Worm (Caenorhabditis elegans) whole organism, L4 larva: Measurements from ENCODE around the gene srsx-29.

Experiments
- D1046.2 ChIP-seq: fragments of 200-800 bp; sonication (Bioruptor generic); IDR thresholded peaks from 2 replicates; pipeline ENCODE4 v1.3.6; 2022; ENCODE audit warnings: missing genetic modification characterization, missing compliant biosample characterization
- F49E8.2 ChIP-seq: sonication (generic microtip); optimal IDR thresholded peaks from 2 replicates; lab custom pipeline; 2016; ENCODE audit warnings: missing compliant biosample characterization, mild to moderate bottlenecking, missing genetic modification characterization, borderline replicate concordance
- T20F7.1 ChIP-seq: fragments of 200-800 bp; sonication (Bioruptor generic); optimal IDR thresholded peaks from 2 replicates; lab custom pipeline; 2018; ENCODE audit warnings: mild to moderate bottlenecking, missing genetic modification characterization, missing compliant biosample characterization
- ZK337.2 ChIP-seq: fragments of 200-800 bp; sonication (Bioruptor generic); IDR thresholded peaks from 2 replicates; pipeline ENCODE4 v1.3.6; 2022; ENCODE audit warnings: missing genetic modification reagents, missing genetic modification characterization, missing compliant biosample characterization
- aha-1 ChIP-seq: fragments of 150-350 bp; peaks from one replicate; lab custom pipeline; 2014; ENCODE audit warnings: missing biosample characterization, missing genetic modification characterization
- arid-1 ChIP-seq: fragments of 200-800 bp; sonication (Bioruptor generic); conservative IDR thresholded peaks from 2 replicates; pipeline ENCODE4 v1.3.6; 2022; ENCODE audit warnings: missing genetic modification reagents, missing genetic modification characterization, missing compliant biosample characterization
- ceh-20 ChIP-seq: fragments of 200-800 bp; sonication (Bioruptor generic); IDR thresholded peaks from 2 replicates; pipeline ENCODE4 v1.3.6; 2022; ENCODE audit warnings: missing genetic modification reagents, missing genetic modification characterization, missing compliant biosample characterization
- ceh-44 ChIP-seq: fragments of 200-800 bp; sonication (Bioruptor generic); IDR thresholded peaks from 2 replicates; pipeline ENCODE4 v1.3.6; 2022; ENCODE audit warnings: missing genetic modification reagents, missing genetic modification characterization, missing compliant biosample characterization
- ctbp-1 ChIP-seq: fragments of 200-800 bp; sonication (Bioruptor generic); IDR thresholded peaks from 2 replicates; pipeline ENCODE4 v1.3.6; 2022; ENCODE audit warnings: missing genetic modification reagents, missing genetic modification characterization, missing compliant biosample characterization
- daf-16 ChIP-seq, 3 experiments: sonication (generic microtip); optimal IDR thresholded peaks; 2 replicates each; lab custom pipeline; 2016 to 2017; ENCODE audit warnings: missing genetic modification characterization in 3 of 3, missing genetic modification reagents in 3 of 3, mild to moderate bottlenecking in 2 of 3, missing compliant biosample characterization in 2 of 3, missing biosample characterization in 1 of 3, moderate library complexity in 1 of 3
- dmd-8 ChIP-seq: fragments of 200-800 bp; sonication (Bioruptor generic); IDR thresholded peaks from 2 replicates; pipeline ENCODE4 v1.3.6; 2022; ENCODE audit warnings: missing genetic modification characterization, missing compliant biosample characterization
- dve-1 ChIP-seq: sonication (generic microtip); optimal IDR thresholded peaks from 2 replicates; lab custom pipeline; 2017; ENCODE audit warnings: antibody characterized with exemption, mild to moderate bottlenecking, missing genetic modification characterization, missing compliant biosample characterization; ENCODE audit not compliant: insufficient read depth
- fos-1 ChIP-seq: fragments of 150-350 bp; optimal IDR thresholded peaks from 2 replicates; lab custom pipeline; 2014; ENCODE audit warnings: missing biosample characterization, missing genetic modification characterization
- gei-8 ChIP-seq: fragments of 200-800 bp; sonication (Bioruptor generic); optimal IDR thresholded peaks from 2 replicates; lab custom pipeline; 2018; ENCODE audit warnings: mild to moderate bottlenecking, missing genetic modification characterization, missing compliant biosample characterization
- hlh-30 ChIP-seq: sonication (generic microtip); optimal IDR thresholded peaks from 2 replicates; lab custom pipeline; 2017; ENCODE audit warnings: antibody characterized with exemption, mild to moderate bottlenecking, missing genetic modification characterization, missing compliant biosample characterization; ENCODE audit not compliant: insufficient read depth
- hmg-1.1 ChIP-seq: fragments of 200-800 bp; sonication (Bioruptor generic); IDR thresholded peaks from 2 replicates; pipeline ENCODE4 v1.3.6; 2022; ENCODE audit warnings: missing genetic modification reagents, missing genetic modification characterization, missing compliant biosample characterization
- jun-1 ChIP-seq: fragments of 150-350 bp; optimal IDR thresholded peaks from 2 replicates; lab custom pipeline; 2014; ENCODE audit warnings: missing biosample characterization, missing genetic modification reagents, missing genetic modification characterization
- lim-7 ChIP-seq: fragments of 200-800 bp; sonication (Bioruptor generic); IDR thresholded peaks from 2 replicates; pipeline ENCODE4 v1.3.6; 2022; ENCODE audit warnings: missing genetic modification characterization, missing compliant biosample characterization
- lin-13 ChIP-seq: fragments of 150-350 bp; optimal IDR thresholded peaks from 2 replicates; lab custom pipeline; 2014; ENCODE audit warnings: missing biosample characterization, missing genetic modification reagents, missing genetic modification characterization
- lin-38 ChIP-seq: fragments of 200-800 bp; sonication (Bioruptor generic); IDR thresholded peaks from 2 replicates; pipeline ENCODE4 v1.3.6; 2022; ENCODE audit warnings: missing genetic modification reagents, missing genetic modification characterization, missing compliant biosample characterization
- lin-39 ChIP-seq: fragments of 150-350 bp; optimal IDR thresholded peaks from 2 replicates; lab custom pipeline; 2014; ENCODE audit warnings: missing biosample characterization, missing genetic modification reagents, missing genetic modification characterization
- mxl-3 ChIP-seq: fragments of 200-800 bp; sonication (Bioruptor generic); optimal IDR thresholded peaks from 2 replicates; lab custom pipeline; 2018; ENCODE audit warnings: mild to moderate bottlenecking, missing genetic modification characterization, missing compliant biosample characterization
- nhr-10 ChIP-seq: fragments of 150-350 bp; optimal IDR thresholded peaks from 2 replicates; lab custom pipeline; 2014; ENCODE audit warnings: missing biosample characterization, missing genetic modification characterization
- nhr-25 ChIP-seq: sonication (generic microtip); optimal IDR thresholded peaks from 2 replicates; lab custom pipeline; 2017; ENCODE audit warnings: missing genetic modification characterization, mild to moderate bottlenecking, missing compliant biosample characterization, antibody characterized with exemption, moderate library complexity, borderline replicate concordance; ENCODE audit not compliant: insufficient read depth
- nhr-48 ChIP-seq: sonication (generic microtip); optimal IDR thresholded peaks from 2 replicates; lab custom pipeline; 2016; ENCODE audit warnings: mild to moderate bottlenecking, missing genetic modification characterization, missing compliant biosample characterization
- nhr-6 ChIP-seq: fragments of 150-350 bp; optimal IDR thresholded peaks from 2 replicates; lab custom pipeline; 2014; ENCODE audit warnings: missing biosample characterization, missing genetic modification characterization
- nhr-76 ChIP-seq: fragments of 150-350 bp; optimal IDR thresholded peaks from 2 replicates; lab custom pipeline; 2014; ENCODE audit warnings: missing biosample characterization, missing genetic modification characterization
- nhr-77 ChIP-seq: fragments of 150-350 bp; optimal IDR thresholded peaks from 2 replicates; lab custom pipeline; 2014; ENCODE audit warnings: missing biosample characterization, missing genetic modification characterization
- pha-4 ChIP-seq, 2 experiments: fragments of 150-350 bp in 1 of 2; fragments of 200-800 bp in 1 of 2; sonication (Bioruptor generic) in 1 of 2; IDR thresholded peaks in 1 of 2; optimal IDR thresholded peaks in 1 of 2; 2 replicates each; pipeline versions ENCODE4 v1.3.6 to Lab custom; 2014 to 2022; ENCODE audit warnings: missing genetic modification characterization in 2 of 2, missing genetic modification reagents in 2 of 2, missing biosample characterization in 1 of 2, missing compliant biosample characterization in 1 of 2
- saeg-2 ChIP-seq: fragments of 200-800 bp; sonication (Bioruptor generic); IDR thresholded peaks from 2 replicates; pipeline ENCODE4 v1.3.6; 2022; ENCODE audit warnings: missing genetic modification reagents, missing genetic modification characterization, missing compliant biosample characterization
- sdz-12 ChIP-seq: fragments of 200-800 bp; sonication (Bioruptor generic); optimal IDR thresholded peaks from 2 replicates; lab custom pipeline; 2018; ENCODE audit warnings: mild to moderate bottlenecking, missing genetic modification characterization, missing compliant biosample characterization
- set-16 ChIP-seq: fragments of 200-800 bp; sonication (Bioruptor generic); IDR thresholded peaks from 2 replicates; pipeline ENCODE4 v1.3.6; 2022; ENCODE audit warnings: missing genetic modification reagents, missing genetic modification characterization, missing compliant biosample characterization
- tra-1 ChIP-seq: fragments of 200-800 bp; sonication (Bioruptor generic); IDR thresholded peaks from 2 replicates; pipeline ENCODE4 v1.3.6; 2022; ENCODE audit warnings: missing genetic modification reagents, missing genetic modification characterization, missing compliant biosample characterization
- unc-62 ChIP-seq, 3 experiments: fragments of 150-350 bp in 1 of 3; sonication (generic microtip); optimal IDR thresholded peaks in 2 of 3; peaks in 1 of 3; 1 replicate in 1 of 3; 2 replicates in 2 of 3; lab custom pipeline; 2014 to 2017; ENCODE audit warnings: missing biosample characterization in 3 of 3, missing genetic modification characterization in 3 of 3, missing genetic modification reagents in 3 of 3, missing genotype in 1 of 3
- ztf-11 ChIP-seq: fragments of 150-350 bp; optimal IDR thresholded peaks from 2 replicates; lab custom pipeline; 2014; ENCODE audit warnings: missing biosample characterization, missing genetic modification characterization

srsx-29 gene

DNA sequence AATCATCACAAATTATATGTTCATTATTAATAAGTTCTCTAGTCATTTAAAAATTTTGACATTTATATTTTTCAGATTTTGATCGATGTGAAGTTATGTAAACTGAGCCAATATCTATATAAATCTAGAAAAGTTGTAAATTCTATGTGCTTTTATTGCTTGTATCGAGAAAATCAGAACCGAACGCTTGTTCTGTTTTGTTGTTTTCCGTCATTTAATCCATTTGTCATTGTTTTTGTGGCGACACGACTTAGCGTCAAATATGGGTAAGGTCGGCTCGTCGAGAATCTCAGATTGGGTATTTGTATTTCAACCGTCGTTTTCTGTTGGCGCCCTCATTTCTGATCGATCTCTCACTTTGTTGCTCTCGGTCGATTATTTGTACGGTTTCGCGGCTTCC, 40.5 kb upstream of the srsx-29 start, which contains the start of gene cht-5:
Gene cht-5 (plus strand): TSS at position 301 of the 400 bp plus-strand sequence.
- TF ChIP-seq nhr-77 (tag; lab: Kevin White, UChicago) = no peak
- TF ChIP-seq fos-1 = no peak
- no peak for TF ChIP-seq arid-1 (GFP tag; lab: Robert Waterston, UW)
- TF ChIP-seq D1046.2 (GFP tag; lab: Robert Waterston, UW) = no peak
- no peak for TF ChIP-seq jun-1 (tag; lab: Kevin White, UChicago)
- no peak for TF ChIP-seq ctbp-1 (GFP tag; lab: Robert Waterston, UW)
- no peak for TF ChIP-seq lin-38 (GFP tag; lab: Robert Waterston, UW)
- no peak for TF ChIP-seq ceh-44 (GFP tag; lab: Robert Waterston, UW)
- no peak for TF ChIP-seq hmg-1.1 (GFP tag; lab: Robert Waterston, UW)
- no peak for TF ChIP-seq sdz-12 (GFP tag; lab: Kevin White, UChicago)
- no peak for TF ChIP-seq hlh-30 (tag; lab: Kevin White, UChicago)
- no peak for TF ChIP-seq T20F7.1 (GFP tag; lab: Kevin White, UChicago)
- no peak for TF ChIP-seq daf-16 (GFP tag; optimal IDR thresholded peaks at IDR 0.05; lab: Kevin White, UChicago)
- TF ChIP-seq daf-16 (tag; optimal IDR thresholded peaks at IDR 0.05; lab: Kevin White, UChicago) = no peak

DNA sequence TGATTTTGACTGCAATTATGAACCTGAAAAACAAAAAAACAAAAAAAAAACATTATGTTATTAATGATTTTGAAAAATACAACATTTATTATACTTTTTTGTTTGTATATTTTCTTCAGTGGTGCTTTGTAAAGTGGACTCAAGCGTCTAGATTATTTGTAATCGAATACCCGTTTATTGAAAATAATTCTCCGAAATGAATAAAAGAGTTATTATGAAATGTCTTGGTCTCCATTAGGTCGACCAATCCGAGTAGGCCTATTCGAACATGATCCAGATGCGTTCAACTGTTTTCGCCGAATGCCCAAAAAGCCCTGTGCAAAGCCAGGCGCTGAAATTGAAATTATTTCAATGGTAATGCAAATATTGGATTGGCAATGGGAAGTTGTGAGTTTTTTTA, 37.3 kb upstream of the srsx-29 start, which contains the start of gene C08B6.5:
Gene C08B6.5 (plus strand): TSS at position 301 of the 400 bp plus-strand sequence.
- TF ChIP-seq nhr-25 (tag; lab: Kevin White, UChicago) = no peak
- TF ChIP-seq set-16 = no peak
- TF ChIP-seq lin-39 (tag; lab: Kevin White, UChicago) = no peak
- TF ChIP-seq F49E8.2 (tag; lab: Kevin White, UChicago) = no peak
- TF ChIP-seq lin-13 (GFP tag; lab: Kevin White, UChicago) = no peak
- TF ChIP-seq nhr-76 (tag; lab: Kevin White, UChicago) = no peak

DNA sequence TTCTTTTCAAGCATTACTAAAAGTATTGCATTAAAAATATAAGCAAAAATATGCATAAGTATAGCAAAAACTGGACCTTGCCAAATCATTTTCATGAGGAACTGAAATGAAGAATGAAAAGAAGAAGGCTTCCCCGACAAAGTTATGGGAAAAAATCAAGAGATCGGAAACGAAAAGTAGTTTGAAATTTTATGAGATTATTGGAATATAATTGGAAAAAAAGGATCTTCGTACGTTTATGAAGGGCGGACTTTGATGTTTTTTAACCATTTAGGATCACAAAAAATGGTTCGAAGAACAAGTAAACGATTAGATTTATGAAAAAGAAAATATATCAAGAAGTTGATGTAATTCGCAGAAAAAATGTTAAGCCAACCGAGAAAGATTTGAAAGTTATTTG, 33.9 kb upstream of the srsx-29 start, which contains the start of gene srxa-18:
Gene srxa-18 (minus strand): TSS at position 100 of the 400 bp plus-strand sequence.
- TF ChIP-seq dmd-8 (GFP tag; lab: Robert Waterston, UW) = no peak
- no peak for TF ChIP-seq gei-8 (GFP tag; lab: Kevin White, UChicago)
- TF ChIP-seq ztf-11 = no peak
- TF ChIP-seq nhr-10 (tag; lab: Kevin White, UChicago) = no peak
- no peak for TF ChIP-seq lim-7 (GFP tag; lab: Robert Waterston, UW)
- no peak for TF ChIP-seq arid-1 (GFP tag; lab: Robert Waterston, UW)
- TF ChIP-seq dve-1 (tag; lab: Kevin White, UChicago) = no peak
- TF ChIP-seq F49E8.2 (tag; lab: Kevin White, UChicago) = no peak
- TF ChIP-seq ZK337.2 (GFP tag; lab: Robert Waterston, UW) = no peak
- TF ChIP-seq aha-1 = no peak
- TF ChIP-seq mxl-3 = no peak
- no peak for TF ChIP-seq nhr-6 (tag; lab: Kevin White, UChicago)
- TF ChIP-seq nhr-48 = no peak
- no peak for TF ChIP-seq tra-1 (GFP tag; lab: Robert Waterston, UW)

DNA sequence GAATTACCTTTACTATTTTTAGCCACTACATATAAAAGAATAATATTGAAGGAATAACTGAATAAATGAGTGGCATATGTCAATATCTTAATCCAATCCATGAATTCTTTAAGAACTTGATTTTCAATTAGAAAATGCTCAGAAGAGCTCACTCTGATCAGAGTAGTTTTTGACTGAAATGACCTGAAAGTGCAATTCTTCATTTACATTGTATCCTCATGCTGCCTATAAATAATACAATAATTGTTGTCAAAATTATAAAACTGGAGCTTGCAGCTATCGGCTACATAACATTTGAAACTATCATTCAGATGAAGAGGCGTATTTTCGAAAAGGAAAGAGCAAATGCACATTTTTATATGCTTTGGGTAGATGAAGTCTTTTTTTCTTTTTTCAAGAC, 32.1 kb upstream of the srsx-29 start, which contains the start of gene srxa-19:
Gene srxa-19 (minus strand): TSS at position 101 of the 400 bp plus-strand sequence.
- TF ChIP-seq unc-62 (GFP tag; optimal IDR thresholded peaks at IDR 0.05 in 1 of 2; lab: Kevin White, UChicago) (no peak), unc-62 (tag; optimal IDR thresholded peaks at IDR 0.05; lab: Kevin White, UChicago) (no peak), saeg-2 (GFP tag; lab: Robert Waterston, UW) (no peak), ceh-20 (no peak), jun-1 (tag; lab: Kevin White, UChicago) (no peak), pha-4 (GFP tag; IDR thresholded peaks at IDR 0.05; lab: Robert Waterston, UW) (no peak), pha-4 (tag; optimal IDR thresholded peaks at IDR 0.05; lab: Kevin White, UChicago) (no peak)
